Fruit fly (Drosophila melanogaster) whole organism, embryonic: ENCODE data around the gene Gr85a.

Experiments used
- Antp ChIP-seq: fragments of 200-800 bp; sonication (Bioruptor generic); optimal IDR thresholded peaks from 3 replicates; lab custom pipeline; 2016; ENCODE audit warnings: missing biosample characterization, missing genetic modification characterization
- CG10209 ChIP-seq: fragments of 200-800 bp; sonication (Bioruptor generic); optimal IDR thresholded peaks from 3 replicates; lab custom pipeline; 2017; ENCODE audit warnings: missing biosample characterization, mild to moderate bottlenecking, missing genetic modification characterization, missing genetic modification reagents
- CG10462 ChIP-seq: fragments of 200-800 bp; sonication (Bioruptor generic); optimal IDR thresholded peaks from 2 replicates; lab custom pipeline; 2016; ENCODE audit warnings: missing biosample characterization, missing genetic modification characterization
- CG1603 ChIP-seq: fragments of 200-800 bp; sonication (Bioruptor generic); optimal IDR thresholded peaks from 2 replicates; lab custom pipeline; 2019; ENCODE audit warnings: missing biosample characterization, mild to moderate bottlenecking, missing genetic modification characterization, moderate library complexity
- CG17361 ChIP-seq: fragments of 200-800 bp; sonication (Bioruptor generic); IDR thresholded peaks from 3 replicates; pipeline ENCODE4 v1.3.6; 2022; ENCODE audit warnings: missing biosample characterization, missing genetic modification characterization
- CG18764 ChIP-seq: fragments of 200-800 bp; sonication (Bioruptor generic); optimal IDR thresholded peaks from 3 replicates; lab custom pipeline; 2016; ENCODE audit warnings: missing biosample characterization, missing genetic modification characterization
- CG4328 ChIP-seq: fragments of 200-800 bp; sonication (Bioruptor generic); optimal IDR thresholded peaks from 3 replicates; lab custom pipeline; 2017; ENCODE audit warnings: missing biosample characterization, missing genetic modification reagents, missing genetic modification characterization
- CG4360 ChIP-seq: fragments of 200-800 bp; sonication (Bioruptor generic); IDR thresholded peaks from 2 replicates; pipeline ENCODE4 v1.3.6; 2022; ENCODE audit warnings: missing biosample characterization, missing genetic modification characterization
- CG5180 ChIP-seq: fragments of 200-800 bp; sonication (Bioruptor generic); optimal IDR thresholded peaks from 3 replicates; lab custom pipeline; 2017; ENCODE audit warnings: missing biosample characterization, missing genetic modification characterization, mild to moderate bottlenecking, moderate library complexity, missing genetic modification reagents
- CG6689 ChIP-seq: fragments of 200-800 bp; sonication (Bioruptor generic); IDR thresholded peaks from 2 replicates; pipeline ENCODE4 v1.3.6; 2022; ENCODE audit warnings: missing biosample characterization, missing genetic modification characterization
- CG6813 ChIP-seq: fragments of 200-800 bp; sonication (Bioruptor generic); optimal IDR thresholded peaks from 2 replicates; lab custom pipeline; 2017; ENCODE audit warnings: missing biosample characterization, missing genetic modification characterization, mild to moderate bottlenecking, moderate library complexity, missing genetic modification reagents
- CG7745 ChIP-seq: fragments of 200-800 bp; sonication (Bioruptor generic); optimal IDR thresholded peaks from 2 replicates; lab custom pipeline; 2018; ENCODE audit warnings: missing biosample characterization, mild to moderate bottlenecking, missing genetic modification characterization, moderate library complexity
- CG7839 ChIP-seq: fragments of 200-800 bp; sonication (Bioruptor generic); optimal IDR thresholded peaks from 3 replicates; lab custom pipeline; 2018; ENCODE audit warnings: missing biosample characterization, mild to moderate bottlenecking, missing genetic modification characterization, moderate library complexity
- CG8290 ChIP-seq, 3 experiments: fragments of 200-800 bp; sonication (Bioruptor generic); optimal IDR thresholded peaks; 2 replicates each; lab custom pipeline; 2016 to 2019; ENCODE audit warnings: missing biosample characterization in 3 of 3, missing genetic modification characterization in 3 of 3, mild to moderate bottlenecking in 2 of 3, moderate library complexity in 1 of 3
- CG9437 ChIP-seq: fragments of 200-800 bp; sonication (Bioruptor generic); optimal IDR thresholded peaks from 2 replicates; lab custom pipeline; 2018; ENCODE audit warnings: missing biosample characterization, mild to moderate bottlenecking, missing genetic modification characterization
- Camta ChIP-seq: fragments of 200-800 bp; sonication (Bioruptor generic); optimal IDR thresholded peaks from 2 replicates; lab custom pipeline; 2016; ENCODE audit warnings: missing biosample characterization, missing genetic modification characterization
- Deaf1 ChIP-seq: fragments of 200-800 bp; optimal IDR thresholded peaks from 3 replicates; lab custom pipeline; 2019; ENCODE audit warnings: missing biosample characterization, mild to moderate bottlenecking, missing genetic modification characterization, moderate library complexity
- Dip2 ChIP-seq: fragments of 200-800 bp; sonication (Bioruptor generic); IDR thresholded peaks from 2 replicates; pipeline ENCODE4 v1.3.6; 2022; ENCODE audit warnings: missing biosample characterization, missing genetic modification characterization
- Drgx ChIP-seq: fragments of 200-800 bp; sonication (Bioruptor generic); IDR thresholded peaks from 2 replicates; pipeline ENCODE4 v1.3.6; 2022; ENCODE audit warnings: missing biosample characterization, missing genetic modification characterization
- Eip74EF ChIP-seq, 2 experiments: fragments of 200-800 bp in 1 of 2; fragments of >200 bp in 1 of 2; sonication (Bioruptor generic) in 1 of 2; optimal IDR thresholded peaks; 2 replicates each; lab custom pipeline; 2017 to 2019; ENCODE audit warnings: missing biosample characterization in 2 of 2, missing genetic modification characterization in 2 of 2, mild to moderate bottlenecking in 1 of 2, moderate library complexity in 1 of 2
- Jarid2 ChIP-seq: fragments of 200-800 bp; sonication (Bioruptor generic); optimal IDR thresholded peaks from 3 replicates; lab custom pipeline; 2017; ENCODE audit warnings: mild to moderate bottlenecking, missing biosample characterization, missing genetic modification reagents, missing genetic modification characterization
- Lim3 ChIP-seq: fragments of 200-800 bp; sonication (Bioruptor generic); IDR thresholded peaks from 2 replicates; pipeline ENCODE4 v1.3.6; 2022; ENCODE audit warnings: missing biosample characterization, missing genetic modification characterization
- Lpt ChIP-seq: fragments of >200 bp; optimal IDR thresholded peaks from 2 replicates; lab custom pipeline; 2018; ENCODE audit warnings: missing biosample characterization, missing genetic modification characterization
- Neu2 ChIP-seq: fragments of 200-800 bp; sonication (Bioruptor generic); optimal IDR thresholded peaks from 3 replicates; lab custom pipeline; 2016; ENCODE audit warnings: missing biosample characterization, missing genetic modification characterization, borderline replicate concordance
- Nf-YC ChIP-seq: fragments of 200-800 bp; optimal IDR thresholded peaks from 3 replicates; lab custom pipeline; 2019; ENCODE audit warnings: missing biosample characterization, mild to moderate bottlenecking, missing genetic modification characterization, moderate library complexity
- Taf1 ChIP-seq: fragments of 200-800 bp; sonication (Bioruptor generic); IDR thresholded peaks from 2 replicates; pipeline ENCODE4 v1.3.6; 2022; ENCODE audit warnings: missing biosample characterization, missing genetic modification characterization
- ab ChIP-seq: fragments of 200-800 bp; sonication (Bioruptor generic); optimal IDR thresholded peaks from 2 replicates; lab custom pipeline; 2016; ENCODE audit warnings: missing biosample characterization, missing genetic modification characterization
- chinmo ChIP-seq: fragments of 200-800 bp; sonication (Bioruptor generic); IDR thresholded peaks from 4 replicates; pipeline ENCODE4 v1.3.6; 2022; ENCODE audit warnings: missing biosample characterization, missing genetic modification characterization; ENCODE audit not compliant: partially characterized antibody
- dati ChIP-seq: fragments of 200-800 bp; sonication (Bioruptor generic); IDR thresholded peaks from 2 replicates; pipeline ENCODE4 v1.3.6; 2022; ENCODE audit warnings: missing biosample characterization, missing genetic modification characterization
- dimm ChIP-seq: fragments of 200-800 bp; sonication (Bioruptor generic); IDR thresholded peaks from 2 replicates; pipeline ENCODE4 v1.3.6; 2022; ENCODE audit warnings: missing biosample characterization, missing genetic modification characterization
- emc ChIP-seq: fragments of 200-800 bp; sonication (Bioruptor generic); optimal IDR thresholded peaks from 2 replicates; lab custom pipeline; 2016; ENCODE audit warnings: missing biosample characterization, missing genetic modification characterization
- fru ChIP-seq: fragments of >200 bp; optimal IDR thresholded peaks from 2 replicates; lab custom pipeline; 2017
- gfzf ChIP-seq: fragments of 200-800 bp; sonication (Bioruptor generic); optimal IDR thresholded peaks from 2 replicates; lab custom pipeline; 2016; ENCODE audit warnings: missing biosample characterization, mild to moderate bottlenecking, missing genetic modification characterization, moderate library complexity
- hkb ChIP-seq, 2 experiments: fragments of 200-800 bp in 1 of 2; fragments of >200 bp in 1 of 2; sonication (Bioruptor generic) in 1 of 2; IDR thresholded peaks in 1 of 2; optimal IDR thresholded peaks in 1 of 2; 2 replicates each; pipeline versions ENCODE4 v1.3.6 to Lab custom; 2017 to 2022; ENCODE audit warnings: missing biosample characterization in 1 of 2, missing genetic modification characterization in 1 of 2
- kay ChIP-seq: fragments of 200-800 bp; sonication (Bioruptor generic); optimal IDR thresholded peaks from 2 replicates; lab custom pipeline; 2016; ENCODE audit warnings: missing biosample characterization, missing genetic modification characterization
- kni ChIP-seq: fragments of 200-800 bp; sonication (Bioruptor generic); optimal IDR thresholded peaks from 3 replicates; lab custom pipeline; 2017; ENCODE audit warnings: mild to moderate bottlenecking, missing biosample characterization, missing genetic modification reagents, missing genetic modification characterization
- lilli ChIP-seq: fragments of 200-800 bp; sonication (Bioruptor generic); optimal IDR thresholded peaks from 3 replicates; lab custom pipeline; 2016; ENCODE audit warnings: missing biosample characterization, missing genetic modification characterization
- nerfin-2 ChIP-seq: fragments of 200-800 bp; sonication (Bioruptor generic); IDR thresholded peaks from 2 replicates; pipeline ENCODE4 v1.3.6; 2022; ENCODE audit warnings: missing biosample characterization, missing genetic modification characterization; ENCODE audit not compliant: partially characterized antibody
- pan ChIP-seq, 4 experiments: fragments of >200 bp in 3 of 4; fragments of 200-800 bp in 1 of 4; sonication (Bioruptor generic) in 1 of 4; optimal IDR thresholded peaks in 3 of 4; IDR thresholded peaks in 1 of 4; 2 replicates each; pipeline versions ENCODE4 v1.3.6 to Lab custom; 2017 to 2022; ENCODE audit warnings: missing biosample characterization in 2 of 4, missing genetic modification characterization in 2 of 4, mixed read lengths in 1 of 4
- peb ChIP-seq: fragments of 200-800 bp; sonication (Bioruptor generic); IDR thresholded peaks from 2 replicates; pipeline ENCODE4 v1.3.6; 2022; ENCODE audit warnings: missing biosample characterization, missing genetic modification characterization
- pita ChIP-seq: fragments of 200-800 bp; sonication (Bioruptor generic); optimal IDR thresholded peaks from 2 replicates; lab custom pipeline; 2017; ENCODE audit warnings: missing biosample characterization, mild to moderate bottlenecking, missing genetic modification characterization
- pnt ChIP-seq: fragments of 200-800 bp; sonication (Bioruptor generic); optimal IDR thresholded peaks from 3 replicates; lab custom pipeline; 2016; ENCODE audit warnings: missing biosample characterization, missing genetic modification characterization
- row ChIP-seq: fragments of 200-800 bp; sonication (Bioruptor generic); IDR thresholded peaks from 3 replicates; pipeline ENCODE4 v1.3.6; 2022; ENCODE audit warnings: missing biosample characterization, missing genetic modification characterization
- scrt ChIP-seq: fragments of 200-800 bp; sonication (Bioruptor generic); optimal IDR thresholded peaks from 2 replicates; lab custom pipeline; 2018; ENCODE audit warnings: missing biosample characterization, mild to moderate bottlenecking, missing genetic modification characterization, moderate library complexity
- sd ChIP-seq: fragments of 200-800 bp; sonication (Bioruptor generic); optimal IDR thresholded peaks from 3 replicates; lab custom pipeline; 2018; ENCODE audit warnings: missing biosample characterization, mild to moderate bottlenecking, missing genetic modification characterization, moderate library complexity
- sna ChIP-seq: fragments of 200-800 bp; sonication (Bioruptor generic); IDR thresholded peaks from 2 replicates; pipeline ENCODE4 v1.3.6; 2022; ENCODE audit warnings: missing biosample characterization, missing genetic modification characterization; ENCODE audit not compliant: partially characterized antibody
- sr ChIP-seq: fragments of 200-800 bp; sonication (Bioruptor generic); IDR thresholded peaks from 3 replicates; pipeline ENCODE4 v1.3.6; 2022; ENCODE audit warnings: missing biosample characterization, missing genetic modification characterization
- tna ChIP-seq: fragments of 200-800 bp; sonication (Bioruptor generic); IDR thresholded peaks from 2 replicates; pipeline ENCODE4 v1.3.6; 2022; ENCODE audit warnings: missing biosample characterization, missing genetic modification characterization; ENCODE audit not compliant: partially characterized antibody
- wor ChIP-seq: fragments of 200-800 bp; sonication (Bioruptor generic); IDR thresholded peaks from 2 replicates; pipeline ENCODE4 v1.3.6; 2022; ENCODE audit warnings: missing biosample characterization, missing genetic modification characterization

The Gr85a gene

dm6 chr3R:10034995-10035446, 38.4 kb upstream of the Gr85a start (continued):
- no peak for TF ChIP-seq CG9437 (GFP tag; lab: Kevin White, UChicago)
- TF ChIP-seq nerfin-2 (GFP tag; lab: Robert Waterston, UW): no peak
- TF ChIP-seq CG5180: no peak
- no peak for TF ChIP-seq CG10209 (GFP tag; lab: Kevin White, UChicago)
- TF ChIP-seq Drgx (GFP tag; lab: Robert Waterston, UW): no peak
- no peak for TF ChIP-seq scrt (GFP tag; lab: Kevin White, UChicago)
- no peak for TF ChIP-seq emc
- no peak for TF ChIP-seq CG10462 (GFP tag; lab: Kevin White, UChicago)
- TF ChIP-seq CG7839 (tag; lab: Kevin White, UChicago): no peak
- TF ChIP-seq dati (GFP tag; lab: Robert Waterston, UW): no peak
- no peak for TF ChIP-seq sr (GFP tag; lab: Robert Waterston, UW)
- 0 out of 3 replicates have a peak, but pooled peaks have one; percentile 9 for TF ChIP-seq row (GFP tag; lab: Robert Waterston, UW)
- TF ChIP-seq pnt (GFP tag; lab: Kevin White, UChicago): no peak
- TF ChIP-seq CG6689: peak; percentile 24; the same call in 1 of the 2 replicates
- TF ChIP-seq tna: no peak
- no peak for TF ChIP-seq Taf1 (GFP tag; lab: Robert Waterston, UW)
- TF ChIP-seq ab (GFP tag; lab: Kevin White, UChicago): no peak
- no peak for TF ChIP-seq CG1603
- TF ChIP-seq Nf-YC (tag; lab: Kevin White, UChicago): peak; percentile 28
- TF ChIP-seq Eip74EF (GFP tag; optimal IDR thresholded peaks at IDR 0.05; lab: Kevin White, UChicago): peak in 1 of 2 experiments; percentile 44
- peak; percentile 19 for TF ChIP-seq CG6813 (GFP tag; lab: Kevin White, UChicago)
- peak; percentile 65 for TF ChIP-seq Deaf1 (tag; lab: Kevin White, UChicago)
- TF ChIP-seq pan (optimal IDR thresholded peaks at IDR 0.05; lab: Kevin White, UChicago): no peak
- peak in 1 of 2 experiments; percentile 35 for TF ChIP-seq pan (GFP tag; optimal IDR thresholded peaks at IDR 0.05 in 1 of 2, IDR thresholded peaks at IDR 0.05 in 1 of 2)
- peak; percentile 80 for TF ChIP-seq kay (GFP tag; lab: Kevin White, UChicago)
- no peak for TF ChIP-seq Camta (GFP tag; lab: Kevin White, UChicago)
- TF ChIP-seq hkb (optimal IDR thresholded peaks at IDR 0.05; lab: Kevin White, UChicago): no peak
- 0 out of 2 replicates have a peak, but pooled peaks have one; percentile 8 for TF ChIP-seq hkb (GFP tag; IDR thresholded peaks at IDR 0.05; lab: Robert Waterston, UW)
- TF ChIP-seq Dip2 (GFP tag; lab: Robert Waterston, UW): no peak
- no peak for TF ChIP-seq CG18764
- no peak for TF ChIP-seq wor (GFP tag; lab: Robert Waterston, UW)
- TF ChIP-seq pita (GFP tag; lab: Kevin White, UChicago): no peak
- peak; percentile 32; the same call in 1 of the 3 replicates for TF ChIP-seq CG17361 (GFP tag; lab: Robert Waterston, UW)
- no peak for TF ChIP-seq Lpt
- no peak for TF ChIP-seq Lim3 (GFP tag; lab: Robert Waterston, UW)
- no peak for TF ChIP-seq peb
- TF ChIP-seq lilli (GFP tag; lab: Kevin White, UChicago): no peak
- TF ChIP-seq CG7745 (tag; lab: Kevin White, UChicago): no peak
- TF ChIP-seq fru (lab: Kevin White, UChicago): no peak
- no peak for TF ChIP-seq Neu2 (GFP tag; lab: Kevin White, UChicago)
- peak; percentile 1 for TF ChIP-seq sd (tag; lab: Kevin White, UChicago)
- no peak for TF ChIP-seq dimm
- TF ChIP-seq Antp (GFP tag; lab: Kevin White, UChicago): no peak
- 0 out of 4 replicates have a peak, but pooled peaks have one; percentile 44 for TF ChIP-seq chinmo
- no peak for TF ChIP-seq CG4360 (GFP tag; lab: Robert Waterston, UW)
- TF ChIP-seq CG8290 (GFP tag; optimal IDR thresholded peaks at IDR 0.05; lab: Kevin White, UChicago): no peak
- TF ChIP-seq CG8290 (tag; optimal IDR thresholded peaks at IDR 0.05; lab: Kevin White, UChicago): peak in 1 of 2 experiments; percentile 6
- peak; percentile 80 for TF ChIP-seq kni (GFP tag; lab: Kevin White, UChicago)
- no peak for TF ChIP-seq CG4328 (GFP tag; lab: Kevin White, UChicago)
- no peak for TF ChIP-seq Jarid2 (GFP tag; lab: Kevin White, UChicago)
- TF ChIP-seq gfzf (GFP tag; lab: Kevin White, UChicago): no peak
- TF ChIP-seq sna (GFP tag; lab: Robert Waterston, UW): 0 out of 2 replicates have a peak, but pooled peaks have one; percentile 14
